Worm (Caenorhabditis elegans) whole organism, L3 larva: ENCODE measurements around the gene clec-174.

ENCODE experiments used
- ZK546.5 ChIP-seq: sonication (generic microtip); optimal IDR thresholded peaks from 2 replicates; lab custom pipeline; 2017; ENCODE audit warnings: missing biosample characterization, missing genetic modification characterization
- aly-2 ChIP-seq: fragments of 150-350 bp; optimal IDR thresholded peaks from 2 replicates; lab custom pipeline; 2014; ENCODE audit warnings: missing biosample characterization, missing genetic modification characterization
- ceh-28 ChIP-seq: fragments of 150-350 bp; optimal IDR thresholded peaks from 2 replicates; lab custom pipeline; 2014; ENCODE audit warnings: missing biosample characterization, missing genetic modification reagents, missing genetic modification characterization
- ceh-82 ChIP-seq: fragments of 150-350 bp; optimal IDR thresholded peaks from 2 replicates; lab custom pipeline; 2014; ENCODE audit warnings: missing biosample characterization, missing genetic modification characterization
- ceh-9 ChIP-seq: sonication (generic microtip); optimal IDR thresholded peaks from 2 replicates; lab custom pipeline; 2018; ENCODE audit warnings: missing biosample characterization, missing genetic modification characterization
- daf-12 ChIP-seq: fragments of 150-350 bp; optimal IDR thresholded peaks from 2 replicates; lab custom pipeline; 2014; ENCODE audit warnings: missing biosample characterization, missing genetic modification reagents, missing genetic modification characterization
- egl-27 ChIP-seq: sonication (generic microtip); optimal IDR thresholded peaks from 4 replicates; lab custom pipeline; 2017; ENCODE audit warnings: missing biosample characterization, missing genetic modification reagents, missing genetic modification characterization
- elt-1 ChIP-seq: fragments of 150-350 bp; optimal IDR thresholded peaks from 2 replicates; lab custom pipeline; 2014; ENCODE audit warnings: missing biosample characterization, missing genetic modification characterization
- elt-2 ChIP-seq: sonication (generic microtip); optimal IDR thresholded peaks from 2 replicates; lab custom pipeline; 2016; ENCODE audit warnings: missing genetic modification reagents, mild to moderate bottlenecking, missing genetic modification characterization, missing compliant biosample characterization
- elt-3 ChIP-seq, 3 experiments: fragments of 150-350 bp in 1 of 3; sonication (generic microtip) in 2 of 3; optimal IDR thresholded peaks; 2 replicates in 2 of 3; 4 replicates in 1 of 3; lab custom pipeline; 2014 to 2017; ENCODE audit warnings: missing biosample characterization in 3 of 3, missing genetic modification characterization in 3 of 3
- eor-1 ChIP-seq, 2 experiments: fragments of 150-350 bp; optimal IDR thresholded peaks; 2 replicates each; lab custom pipeline; 2014 to 2018; ENCODE audit warnings: missing biosample characterization in 2 of 2, missing genetic modification characterization in 2 of 2
- fkh-2 ChIP-seq: fragments of 150-350 bp; optimal IDR thresholded peaks from 2 replicates; lab custom pipeline; 2014; ENCODE audit warnings: missing biosample characterization, missing genetic modification reagents, missing genetic modification characterization
- fos-1 ChIP-seq: fragments of 150-350 bp; optimal IDR thresholded peaks from 2 replicates; lab custom pipeline; 2014; ENCODE audit warnings: missing biosample characterization, missing genetic modification characterization
- jun-1 ChIP-seq: fragments of 150-350 bp; optimal IDR thresholded peaks from 2 replicates; lab custom pipeline; 2014; ENCODE audit warnings: missing biosample characterization, missing genetic modification reagents, missing genetic modification characterization
- lin-15B ChIP-seq: fragments of 150-350 bp; optimal IDR thresholded peaks from 2 replicates; lab custom pipeline; 2014; ENCODE audit warnings: missing biosample characterization, missing genetic modification characterization
- lin-39 ChIP-seq: fragments of 150-350 bp; optimal IDR thresholded peaks from 2 replicates; lab custom pipeline; 2018; ENCODE audit warnings: missing biosample characterization, missing genetic modification reagents, missing genetic modification characterization
- lsy-12 ChIP-seq: sonication (generic microtip); optimal IDR thresholded peaks from 2 replicates; lab custom pipeline; 2016; ENCODE audit warnings: mild to moderate bottlenecking, missing genetic modification characterization, missing compliant biosample characterization
- nfya-1 ChIP-seq: sonication (generic microtip); optimal IDR thresholded peaks from 2 replicates; lab custom pipeline; 2017; ENCODE audit warnings: missing genetic modification characterization, mild to moderate bottlenecking, missing compliant biosample characterization, antibody characterized with exemption, moderate library complexity; ENCODE audit not compliant: insufficient read depth
- nhr-12 ChIP-seq: fragments of 150-350 bp; optimal IDR thresholded peaks from 2 replicates; lab custom pipeline; 2014; ENCODE audit warnings: missing biosample characterization, missing genetic modification characterization
- nhr-237 ChIP-seq: fragments of 150-350 bp; optimal IDR thresholded peaks from 2 replicates; lab custom pipeline; 2014; ENCODE audit warnings: missing biosample characterization, missing genetic modification characterization
- nhr-25 ChIP-seq: sonication (generic microtip); optimal IDR thresholded peaks from 2 replicates; lab custom pipeline; 2017; ENCODE audit warnings: missing biosample characterization, missing genetic modification characterization
- nhr-67 ChIP-seq: fragments of 150-350 bp; optimal IDR thresholded peaks from 2 replicates; lab custom pipeline; 2014; ENCODE audit warnings: missing biosample characterization, missing genetic modification characterization
- nhr-76 ChIP-seq: fragments of 150-350 bp; sonication (generic microtip); optimal IDR thresholded peaks from 5 replicates; lab custom pipeline; 2014; ENCODE audit warnings: missing biosample characterization, missing genetic modification characterization
- nhr-77 ChIP-seq: fragments of 150-350 bp; optimal IDR thresholded peaks from 2 replicates; lab custom pipeline; 2014; ENCODE audit warnings: missing biosample characterization, missing genetic modification characterization
- pha-4 ChIP-seq: fragments of 150-350 bp; optimal IDR thresholded peaks from 2 replicates; lab custom pipeline; 2014; ENCODE audit warnings: missing biosample characterization, missing genetic modification reagents, missing genetic modification characterization
- pqm-1 ChIP-seq: fragments of 150-350 bp; optimal IDR thresholded peaks from 2 replicates; lab custom pipeline; 2017; ENCODE audit warnings: missing biosample characterization, missing genetic modification characterization, inconsistent platforms
- skn-1 ChIP-seq: fragments of 150-350 bp; optimal IDR thresholded peaks from 2 replicates; lab custom pipeline; 2014; ENCODE audit warnings: missing biosample characterization, missing genetic modification characterization
- snpc-4 ChIP-seq: fragments of 150-350 bp; optimal IDR thresholded peaks from 2 replicates; lab custom pipeline; 2014; ENCODE audit warnings: missing biosample characterization, missing genetic modification characterization
- tbx-2 ChIP-seq: sonication (generic microtip); optimal IDR thresholded peaks from 2 replicates; lab custom pipeline; 2016; ENCODE audit warnings: mild to moderate bottlenecking, missing genetic modification characterization, missing compliant biosample characterization
- unc-39 ChIP-seq: sonication (generic microtip); optimal IDR thresholded peaks from 4 replicates; lab custom pipeline; 2017; ENCODE audit warnings: missing biosample characterization, missing genetic modification characterization
- unc-62 ChIP-seq: fragments of 150-350 bp; sonication (generic microtip); optimal IDR thresholded peaks from 4 replicates; lab custom pipeline; 2014; ENCODE audit warnings: missing biosample characterization, missing genetic modification reagents, missing genetic modification characterization
- zag-1 ChIP-seq: fragments of 150-350 bp; optimal IDR thresholded peaks from 2 replicates; lab custom pipeline; 2014; ENCODE audit warnings: missing biosample characterization, missing genetic modification characterization
- ztf-4 ChIP-seq: fragments of 150-350 bp; optimal IDR thresholded peaks from 2 replicates; lab custom pipeline; 2014; ENCODE audit warnings: missing biosample characterization, missing genetic modification characterization

The clec-174 gene

ce11 chrIV:3941658-3942328 is at the start of gene clec-174:
clec-174 (minus strand) TSS chrIV:3941708.
- TF ChIP-seq ztf-4 (no peak), jun-1 (tag; lab: Kevin White, UChicago) (no peak), nfya-1 (no peak), elt-2 (tag; lab: Kevin White, UChicago) (peak; percentile 49), snpc-4 (tag; lab: Kevin White, UChicago) (no peak), pqm-1 (peak; percentile 22)

ce11 chrIV:3988638-3989152 is 47.2 kb upstream of the clec-174 start, which contains the start of gene clec-78:
clec-78 (plus strand) TSS chrIV:3989102.
- peak; percentile 98 for TF ChIP-seq pqm-1
- TF ChIP-seq fos-1 = peak; percentile 60
- TF ChIP-seq elt-2 (tag; lab: Kevin White, UChicago) = peak; percentile 100
- peak; percentile 99 for TF ChIP-seq jun-1 (tag; lab: Kevin White, UChicago)
- TF ChIP-seq skn-1 = no peak
- no peak for TF ChIP-seq zag-1 (tag; lab: Kevin White, UChicago)
- TF ChIP-seq pha-4 (tag; lab: Kevin White, UChicago) = peak; percentile 55

ce11 chrIV:3988132-3988531 is 46.6 kb upstream of the clec-174 start:
- no peak for TF ChIP-seq lin-39 (tag; lab: Kevin White, UChicago)
- no peak for TF ChIP-seq lsy-12 (tag; lab: Kevin White, UChicago)
- TF ChIP-seq ZK546.5 (tag; lab: Kevin White, UChicago) = no peak
- no peak for TF ChIP-seq nhr-76
- TF ChIP-seq unc-62 (GFP tag; lab: Kevin White, UChicago) = no peak
- no peak for TF ChIP-seq ceh-82
- TF ChIP-seq unc-39 = no peak
- TF ChIP-seq nhr-237 (tag; lab: Kevin White, UChicago) = no peak
- no peak for TF ChIP-seq snpc-4 (tag; lab: Kevin White, UChicago)
- TF ChIP-seq nhr-12 = no peak
- no peak for TF ChIP-seq egl-27
- TF ChIP-seq nhr-25 = no peak
- TF ChIP-seq aly-2 = no peak
- TF ChIP-seq nhr-67 (tag; lab: Kevin White, UChicago) = no peak
- no peak for TF ChIP-seq daf-12

ce11 chrIV:3981601-3982000 is 40.1 kb upstream of the clec-174 start, which contains the start of gene srh-223:
srh-223 (plus strand) TSS chrIV:3981901.
- no peak for TF ChIP-seq aly-2
- TF ChIP-seq elt-3 (tag; optimal IDR thresholded peaks at IDR 0.05; lab: Kevin White, UChicago) = no peak
- no peak for TF ChIP-seq elt-1
- TF ChIP-seq ZK546.5 (tag; lab: Kevin White, UChicago) = no peak
- no peak for TF ChIP-seq tbx-2 (tag; lab: Kevin White, UChicago)
- TF ChIP-seq nfya-1 = no peak
- no peak for TF ChIP-seq lin-15B (tag; lab: Kevin White, UChicago)
- TF ChIP-seq nhr-77 (tag; lab: Kevin White, UChicago) = no peak

- TF ChIP-seq nhr-237 (tag; lab: Kevin White, UChicago) (no peak), zag-1 (tag; lab: Kevin White, UChicago) (no peak), jun-1 (tag; lab: Kevin White, UChicago) (no peak), ceh-28 (tag; lab: Kevin White, UChicago) (no peak), ceh-9 (no peak), eor-1 (tag; optimal IDR thresholded peaks at IDR 0.05; lab: Kevin White, UChicago) (no peak), nhr-76 (no peak), snpc-4 (tag; lab: Kevin White, UChicago) (no peak), pqm-1 (no peak), ZK546.5 (tag; lab: Kevin White, UChicago) (no peak), fkh-2 (tag; lab: Kevin White, UChicago) (no peak)
Measured at ce11 chrIV:3979525-3979924, 38.0 kb upstream of the clec-174 start, which contains the start of gene srh-222. srh-222 (plus strand) TSS chrIV:3979825.
